Fruit fly (Drosophila melanogaster) Kc167 (cell line): Measurements from ENCODE around the gene CG13058.

Source experiments
- Myc ChIP-seq: fragments of >200 bp; optimal IDR thresholded peaks from 2 replicates; lab custom pipeline; 2017; ENCODE audit warnings: missing external identifiers
- insv ChIP-seq: fragments of >200 bp; optimal IDR thresholded peaks from 3 replicates; lab custom pipeline; 2018; ENCODE audit warnings: missing external identifiers

dm6 chr3L:16328207-16328891, at the start of gene CG13058:
- no peak for TF ChIP-seq Myc (lab: Kevin White, UChicago)
- no peak for TF ChIP-seq insv (lab: Kevin White, UChicago)
